Fruit fly (Drosophila melanogaster) whole organism, embryonic: ENCODE measurements around the gene CG32106.
A peak's percentile ranks its signal among the peaks of the same experiment; 100 is the strongest.

Experiments
- Abd-B ChIP-seq: fragments of 200-800 bp; sonication (Bioruptor generic); optimal IDR thresholded peaks from 2 replicates; lab custom pipeline; 2018; ENCODE audit warnings: missing biosample characterization, mild to moderate bottlenecking, missing genetic modification characterization, moderate library complexity
- Asciz ChIP-seq: fragments of 200-800 bp; sonication (Bioruptor generic); optimal IDR thresholded peaks from 2 replicates; lab custom pipeline; 2017; ENCODE audit warnings: missing biosample characterization, mild to moderate bottlenecking, missing genetic modification characterization, missing genetic modification reagents
- CG10543 ChIP-seq: fragments of 200-800 bp; sonication (Bioruptor generic); optimal IDR thresholded peaks from 3 replicates; lab custom pipeline; 2017; ENCODE audit warnings: missing biosample characterization, mild to moderate bottlenecking, missing genetic modification characterization, moderate library complexity
- CG11504 ChIP-seq: fragments of 200-800 bp; sonication (Bioruptor generic); optimal IDR thresholded peaks from 3 replicates; lab custom pipeline; 2019; ENCODE audit warnings: missing biosample characterization, mild to moderate bottlenecking, missing genetic modification characterization, moderate library complexity
- CG14965 ChIP-seq: fragments of 200-800 bp; sonication (Bioruptor generic); optimal IDR thresholded peaks from 2 replicates; lab custom pipeline; 2016; ENCODE audit warnings: missing biosample characterization, missing genetic modification characterization, borderline replicate concordance
- CG15269 ChIP-seq: fragments of 200-800 bp; sonication (Bioruptor generic); optimal IDR thresholded peaks from 2 replicates; lab custom pipeline; 2018; ENCODE audit warnings: missing biosample characterization, mild to moderate bottlenecking, missing genetic modification characterization, moderate library complexity
- CG17186 ChIP-seq: fragments of 200-800 bp; sonication (Bioruptor generic); optimal IDR thresholded peaks from 3 replicates; lab custom pipeline; 2017; ENCODE audit warnings: missing biosample characterization, missing genetic modification reagents, missing genetic modification characterization
- CG17802 ChIP-seq: fragments of 200-800 bp; sonication (Bioruptor generic); optimal IDR thresholded peaks from 2 replicates; lab custom pipeline; 2018; ENCODE audit warnings: missing biosample characterization, mild to moderate bottlenecking, missing genetic modification characterization, moderate library complexity
- CG32767 ChIP-seq: fragments of 200-800 bp; sonication (Bioruptor generic); IDR thresholded peaks from 2 replicates; pipeline ENCODE4 v1.3.6; 2022; ENCODE audit warnings: missing biosample characterization, missing genetic modification characterization
- CG33213 ChIP-seq: fragments of 200-800 bp; sonication (Bioruptor generic); optimal IDR thresholded peaks from 3 replicates; lab custom pipeline; 2016; ENCODE audit warnings: missing biosample characterization, missing genetic modification characterization
- CG33557 ChIP-seq: fragments of 200-800 bp; sonication (Bioruptor generic); optimal IDR thresholded peaks from 2 replicates; lab custom pipeline; 2019; ENCODE audit warnings: missing biosample characterization, mild to moderate bottlenecking, missing genetic modification characterization, moderate library complexity
- CG3995 ChIP-seq: fragments of 200-800 bp; sonication (Bioruptor generic); optimal IDR thresholded peaks from 3 replicates; lab custom pipeline; 2016; ENCODE audit warnings: missing biosample characterization, missing genetic modification characterization
- CG4328 ChIP-seq: fragments of 200-800 bp; sonication (Bioruptor generic); optimal IDR thresholded peaks from 3 replicates; lab custom pipeline; 2017; ENCODE audit warnings: missing biosample characterization, missing genetic modification reagents, missing genetic modification characterization
- CG5953 ChIP-seq: fragments of 200-800 bp; sonication (Bioruptor generic); IDR thresholded peaks from 2 replicates; pipeline ENCODE4 v1.3.6; 2022; ENCODE audit warnings: missing biosample characterization, missing genetic modification characterization
- CG6683 ChIP-seq: fragments of 200-800 bp; sonication (Bioruptor generic); optimal IDR thresholded peaks from 2 replicates; lab custom pipeline; 2017; ENCODE audit warnings: missing biosample characterization, mild to moderate bottlenecking, missing genetic modification characterization, missing genetic modification reagents
- CG6689 ChIP-seq: fragments of 200-800 bp; sonication (Bioruptor generic); IDR thresholded peaks from 2 replicates; pipeline ENCODE4 v1.3.6; 2022; ENCODE audit warnings: missing biosample characterization, missing genetic modification characterization
- CG7372 ChIP-seq: fragments of 200-800 bp; sonication (Bioruptor generic); IDR thresholded peaks from 2 replicates; pipeline ENCODE4 v1.3.6; 2022; ENCODE audit warnings: missing biosample characterization, missing genetic modification characterization
- CG8359 ChIP-seq: fragments of 200-800 bp; sonication (Bioruptor generic); optimal IDR thresholded peaks from 2 replicates; lab custom pipeline; 2017; ENCODE audit warnings: missing biosample characterization, mild to moderate bottlenecking, missing genetic modification characterization, borderline replicate concordance
- CG8765 ChIP-seq: fragments of 200-800 bp; sonication (Bioruptor generic); IDR thresholded peaks from 2 replicates; pipeline ENCODE4 v1.3.6; 2022; ENCODE audit warnings: missing biosample characterization, missing genetic modification characterization
- CG8924 ChIP-seq: fragments of 200-800 bp; optimal IDR thresholded peaks from 3 replicates; lab custom pipeline; 2019; ENCODE audit warnings: missing biosample characterization, mild to moderate bottlenecking, missing genetic modification characterization, moderate library complexity
- CG8944 ChIP-seq: fragments of 200-800 bp; sonication (Bioruptor generic); optimal IDR thresholded peaks from 3 replicates; lab custom pipeline; 2016; ENCODE audit warnings: missing biosample characterization, missing genetic modification characterization
- CG9727 ChIP-seq: fragments of 200-800 bp; sonication (Bioruptor generic); optimal IDR thresholded peaks from 3 replicates; lab custom pipeline; 2017; ENCODE audit warnings: missing biosample characterization, mild to moderate bottlenecking, missing genetic modification characterization
- CoRest ChIP-seq: fragments of 200-800 bp; sonication (Bioruptor generic); optimal IDR thresholded peaks from 3 replicates; lab custom pipeline; 2018; ENCODE audit warnings: missing biosample characterization, mild to moderate bottlenecking, missing genetic modification characterization, moderate library complexity
- Dip3 ChIP-seq: fragments of 200-800 bp; sonication (Bioruptor generic); optimal IDR thresholded peaks from 3 replicates; lab custom pipeline; 2016; ENCODE audit warnings: missing biosample characterization, missing genetic modification characterization
- Doc3 ChIP-seq: fragments of 200-800 bp; sonication (Bioruptor generic); IDR thresholded peaks from 3 replicates; pipeline ENCODE4 v1.3.6; 2022; ENCODE audit warnings: missing biosample characterization, missing genetic modification characterization; ENCODE audit not compliant: partially characterized antibody
- Mrtf ChIP-seq: fragments of 200-800 bp; sonication (Bioruptor generic); IDR thresholded peaks from 3 replicates; pipeline ENCODE4 v1.3.6; 2022; ENCODE audit warnings: missing biosample characterization, missing genetic modification characterization
- Rfx ChIP-seq: fragments of 200-800 bp; sonication (Bioruptor generic); IDR thresholded peaks from 2 replicates; pipeline ENCODE4 v1.3.6; 2022; ENCODE audit warnings: missing biosample characterization, missing genetic modification characterization
- Scr ChIP-seq: fragments of 200-800 bp; sonication (Bioruptor generic); IDR thresholded peaks from 2 replicates; pipeline ENCODE4 v1.3.6; 2022; ENCODE audit warnings: missing biosample characterization, missing genetic modification characterization; ENCODE audit not compliant: partially characterized antibody
- Sin3A ChIP-seq: fragments of >200 bp; optimal IDR thresholded peaks from 2 replicates; lab custom pipeline; 2018
- Sox100B ChIP-seq: fragments of 200-800 bp; sonication (Bioruptor generic); optimal IDR thresholded peaks from 3 replicates; lab custom pipeline; 2018; ENCODE audit warnings: missing biosample characterization, mild to moderate bottlenecking, missing genetic modification characterization
- abd-A ChIP-seq: fragments of 200-800 bp; sonication (Bioruptor generic); optimal IDR thresholded peaks from 3 replicates; lab custom pipeline; 2019; ENCODE audit warnings: missing biosample characterization, mild to moderate bottlenecking, missing genetic modification characterization, moderate library complexity
- amos ChIP-seq: fragments of 200-800 bp; sonication (Bioruptor generic); IDR thresholded peaks from 2 replicates; pipeline ENCODE4 v1.3.6; 2022; ENCODE audit warnings: missing biosample characterization, missing genetic modification characterization; ENCODE audit not compliant: partially characterized antibody
- aop ChIP-seq: fragments of 200-800 bp; sonication (Bioruptor generic); IDR thresholded peaks from 2 replicates; pipeline ENCODE4 v1.3.6; 2022; ENCODE audit warnings: missing biosample characterization, missing genetic modification characterization
- ato ChIP-seq: fragments of 200-800 bp; sonication (Bioruptor generic); IDR thresholded peaks from 2 replicates; pipeline ENCODE4 v1.3.6; 2022; ENCODE audit warnings: missing biosample characterization, missing genetic modification characterization; ENCODE audit not compliant: partially characterized antibody
- chinmo ChIP-seq: fragments of 200-800 bp; sonication (Bioruptor generic); IDR thresholded peaks from 4 replicates; pipeline ENCODE4 v1.3.6; 2022; ENCODE audit warnings: missing biosample characterization, missing genetic modification characterization; ENCODE audit not compliant: partially characterized antibody
- da ChIP-seq: fragments of 200-800 bp; sonication (Bioruptor generic); optimal IDR thresholded peaks from 2 replicates; lab custom pipeline; 2016; ENCODE audit warnings: missing biosample characterization, missing genetic modification characterization
- disco-r ChIP-seq: fragments of 200-800 bp; sonication (Bioruptor generic); optimal IDR thresholded peaks from 2 replicates; lab custom pipeline; 2016; ENCODE audit warnings: missing biosample characterization, missing genetic modification characterization
- fru ChIP-seq: fragments of >200 bp; optimal IDR thresholded peaks from 2 replicates; lab custom pipeline; 2017
- hbn ChIP-seq: fragments of 200-800 bp; sonication (Bioruptor generic); IDR thresholded peaks from 2 replicates; pipeline ENCODE4 v1.3.6; 2022; ENCODE audit warnings: missing biosample characterization, missing genetic modification characterization; ENCODE audit not compliant: partially characterized antibody
- hkb ChIP-seq, 2 experiments: fragments of 200-800 bp in 1 of 2; fragments of >200 bp in 1 of 2; sonication (Bioruptor generic) in 1 of 2; IDR thresholded peaks in 1 of 2; optimal IDR thresholded peaks in 1 of 2; 2 replicates each; pipeline versions ENCODE4 v1.3.6 to Lab custom; 2017 to 2022; ENCODE audit warnings: missing biosample characterization in 1 of 2, missing genetic modification characterization in 1 of 2
- jigr1 ChIP-seq: fragments of 200-800 bp; sonication (Bioruptor generic); IDR thresholded peaks from 3 replicates; pipeline ENCODE4 v1.3.6; 2022; ENCODE audit warnings: missing biosample characterization, missing genetic modification characterization
- kni ChIP-seq: fragments of 200-800 bp; sonication (Bioruptor generic); optimal IDR thresholded peaks from 3 replicates; lab custom pipeline; 2017; ENCODE audit warnings: mild to moderate bottlenecking, missing biosample characterization, missing genetic modification reagents, missing genetic modification characterization
- mirr ChIP-seq: fragments of 200-800 bp; sonication (Bioruptor generic); optimal IDR thresholded peaks from 3 replicates; lab custom pipeline; 2018; ENCODE audit warnings: missing biosample characterization, mild to moderate bottlenecking, missing genetic modification characterization
- peb ChIP-seq: fragments of 200-800 bp; sonication (Bioruptor generic); IDR thresholded peaks from 2 replicates; pipeline ENCODE4 v1.3.6; 2022; ENCODE audit warnings: missing biosample characterization, missing genetic modification characterization
- pho ChIP-seq: fragments of 200-800 bp; sonication (Bioruptor generic); optimal IDR thresholded peaks from 2 replicates; lab custom pipeline; 2016; ENCODE audit warnings: missing biosample characterization, missing genetic modification characterization
- pita ChIP-seq: fragments of 200-800 bp; sonication (Bioruptor generic); optimal IDR thresholded peaks from 2 replicates; lab custom pipeline; 2017; ENCODE audit warnings: missing biosample characterization, mild to moderate bottlenecking, missing genetic modification characterization
- prd ChIP-seq, 3 experiments: fragments of >200 bp in 2 of 3; fragments of 200-800 bp in 1 of 3; sonication (Bioruptor generic) in 1 of 3; optimal IDR thresholded peaks in 2 of 3; IDR thresholded peaks in 1 of 3; 2 replicates in 2 of 3; 3 replicates in 1 of 3; pipeline versions ENCODE4 v1.3.6 to Lab custom; 2017 to 2022; ENCODE audit warnings: missing biosample characterization in 1 of 3, missing genetic modification characterization in 1 of 3
- psq ChIP-seq: fragments of 200-800 bp; sonication (Bioruptor generic); optimal IDR thresholded peaks from 2 replicates; lab custom pipeline; 2017; ENCODE audit warnings: missing biosample characterization, missing genetic modification characterization
- shn ChIP-seq: fragments of 200-800 bp; sonication (Bioruptor generic); optimal IDR thresholded peaks from 3 replicates; lab custom pipeline; 2016; ENCODE audit warnings: missing biosample characterization, missing genetic modification characterization
- wdn ChIP-seq: fragments of 200-800 bp; sonication (Bioruptor generic); IDR thresholded peaks from 2 replicates; pipeline ENCODE4 v1.3.6; 2022; ENCODE audit warnings: missing biosample characterization, missing genetic modification characterization

Gene CG32106

DNA sequence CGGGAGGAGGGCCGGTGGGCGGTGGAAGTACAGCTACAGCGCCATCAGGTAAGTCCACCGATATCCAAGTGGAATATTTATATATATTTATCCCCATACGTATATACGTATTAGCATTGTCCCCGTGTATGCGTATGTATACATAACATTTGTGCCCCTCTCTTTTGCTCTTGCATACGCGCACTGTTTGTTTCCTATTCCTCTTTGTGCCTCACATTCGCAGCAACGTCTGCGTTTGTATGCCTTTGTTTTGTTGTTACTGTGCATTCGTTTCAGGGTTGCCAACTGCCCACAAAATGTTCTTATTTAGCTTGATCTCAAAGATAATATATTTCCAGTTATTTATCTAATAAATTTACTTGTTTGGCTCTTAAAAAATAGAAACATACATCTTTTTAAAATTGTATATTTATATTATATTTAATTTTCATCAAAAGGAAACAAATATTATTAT lies 27.8 kb upstream of the CG32106 start (continued):
- TF ChIP-seq shn (no peak), disco-r (no peak), da (GFP tag; lab: Kevin White, UChicago) (no peak), Scr (GFP tag; lab: Robert Waterston, UW) (no peak; the same call in 1 of the 2 replicates), CG5953 (GFP tag; lab: Robert Waterston, UW) (no peak), chinmo (peak; percentile 95; the same call in 3 of the 4 replicates), hbn (GFP tag; lab: Robert Waterston, UW) (no peak), Abd-B (GFP tag; lab: Kevin White, UChicago) (no peak), CG7372 (GFP tag; lab: Robert Waterston, UW) (no peak), CG9727 (GFP tag; lab: Kevin White, UChicago) (peak; percentile 46), fru (lab: Kevin White, UChicago) (no peak), CG17802 (tag; lab: Kevin White, UChicago) (no peak), pita (GFP tag; lab: Kevin White, UChicago) (no peak), mirr (no peak), CG17186 (GFP tag; lab: Kevin White, UChicago) (no peak), wdn (no peak), kni (GFP tag; lab: Kevin White, UChicago) (no peak), prd (optimal IDR thresholded peaks at IDR 0.05; lab: Kevin White, UChicago) (no peak), prd (GFP tag; IDR thresholded peaks at IDR 0.05; lab: Robert Waterston, UW) (0 out of 3 replicates have a peak, but pooled peaks have one; percentile 34), Sox100B (no peak), Asciz (peak; percentile 52), CG8765 (no peak), jigr1 (no peak), CG6683 (peak; percentile 17), Sin3A (lab: Kevin White, UChicago) (no peak), Mrtf (GFP tag; lab: Robert Waterston, UW) (no peak), psq (GFP tag; lab: Kevin White, UChicago) (peak; percentile 99), CG8944 (GFP tag; lab: Kevin White, UChicago) (no peak), CG3995 (GFP tag; lab: Kevin White, UChicago) (no peak), CG4328 (peak; percentile 52), aop (GFP tag; lab: Robert Waterston, UW) (no peak), CG8359 (GFP tag; lab: Kevin White, UChicago) (no peak), Doc3 (GFP tag; lab: Robert Waterston, UW) (no peak), CG10543 (peak; percentile 61), CG11504 (tag; lab: Kevin White, UChicago) (no peak), CG15269 (tag; lab: Kevin White, UChicago) (peak; percentile 80), amos (GFP tag; lab: Robert Waterston, UW) (no peak), CG14965 (GFP tag; lab: Kevin White, UChicago) (no peak), pho (no peak), CG8924 (peak; percentile 78), CG33557 (GFP tag; lab: Kevin White, UChicago) (peak; percentile 37), peb (no peak), CG33213 (GFP tag; lab: Kevin White, UChicago) (peak; percentile 36), CG32767 (GFP tag; lab: Robert Waterston, UW) (0 out of 2 replicates have a peak, but pooled peaks have one; percentile 85), Dip3 (GFP tag; lab: Kevin White, UChicago) (no peak), CG6689 (no peak), Rfx (peak; percentile 58), abd-A (tag; lab: Kevin White, UChicago) (no peak), CoRest (tag; lab: Kevin White, UChicago) (peak; percentile 46), hkb (optimal IDR thresholded peaks at IDR 0.05; lab: Kevin White, UChicago) (no peak), hkb (GFP tag; IDR thresholded peaks at IDR 0.05; lab: Robert Waterston, UW) (peak; percentile 73; the same call in 1 of the 2 replicates), ato (GFP tag; lab: Robert Waterston, UW) (no peak)
